Worm (Caenorhabditis elegans) whole organism, early embryonic: Measurements from ENCODE around the gene B0280.9.

Experiments used
- B0310.2 ChIP-seq: sonication (generic microtip); optimal IDR thresholded peaks from 2 replicates; lab custom pipeline; 2016; ENCODE audit warnings: mild to moderate bottlenecking, missing genetic modification characterization, missing compliant biosample characterization
- F13C5.2 ChIP-seq: sonication (generic microtip); optimal IDR thresholded peaks from 2 replicates; lab custom pipeline; 2017; ENCODE audit warnings: mild to moderate bottlenecking, missing genetic modification characterization, inconsistent platforms, missing compliant biosample characterization
- aly-1 ChIP-seq: sonication (generic microtip); optimal IDR thresholded peaks from 2 replicates; lab custom pipeline; 2016; ENCODE audit warnings: missing genetic modification characterization, missing compliant biosample characterization
- ama-1 ChIP-seq: fragments of 150-350 bp; optimal IDR thresholded peaks from 2 replicates; lab custom pipeline; 2014
- ceh-13 ChIP-seq: fragments of 200-800 bp; sonication (Bioruptor generic); optimal IDR thresholded peaks from 2 replicates; lab custom pipeline; 2018; ENCODE audit warnings: mild to moderate bottlenecking, missing genetic modification characterization, missing compliant biosample characterization
- ceh-36 ChIP-seq: sonication (generic microtip); optimal IDR thresholded peaks from 2 replicates; lab custom pipeline; 2016; ENCODE audit warnings: missing genetic modification characterization, inconsistent platforms, missing compliant biosample characterization
- ets-7 ChIP-seq: sonication (generic microtip); optimal IDR thresholded peaks from 2 replicates; lab custom pipeline; 2016; ENCODE audit warnings: missing genotype, missing genetic modification characterization, missing compliant biosample characterization
- flt-1 ChIP-seq: fragments of 200-800 bp; sonication (Bioruptor generic); IDR thresholded peaks from 2 replicates; pipeline ENCODE4 v1.3.6; 2022; ENCODE audit warnings: missing genetic modification characterization, missing compliant biosample characterization
- hmbx-1 ChIP-seq: sonication (generic microtip); optimal IDR thresholded peaks from 2 replicates; lab custom pipeline; 2016; ENCODE audit warnings: mild to moderate bottlenecking, missing genetic modification characterization, missing compliant biosample characterization
- hmg-4 ChIP-seq: fragments of 200-800 bp; sonication (Bioruptor generic); optimal IDR thresholded peaks from 2 replicates; lab custom pipeline; 2018; ENCODE audit warnings: mild to moderate bottlenecking, missing genetic modification characterization, missing compliant biosample characterization
- hnd-1 ChIP-seq: sonication (generic microtip); optimal IDR thresholded peaks from 2 replicates; lab custom pipeline; 2016; ENCODE audit warnings: missing genetic modification characterization, missing compliant biosample characterization
- pes-1 ChIP-seq: fragments of 200-800 bp; sonication (Bioruptor generic); IDR thresholded peaks from 2 replicates; pipeline ENCODE4 v1.3.6; 2022; ENCODE audit warnings: missing genetic modification reagents, missing genetic modification characterization, missing compliant biosample characterization
- scrt-1 ChIP-seq: fragments of 200-800 bp; sonication (Bioruptor generic); IDR thresholded peaks from 2 replicates; pipeline ENCODE4 v1.3.6; 2022; ENCODE audit warnings: missing genetic modification characterization, missing compliant biosample characterization
- sea-1 ChIP-seq: fragments of 200-800 bp; sonication (Bioruptor generic); conservative IDR thresholded peaks from 2 replicates; pipeline ENCODE4 v1.3.6; 2022; ENCODE audit warnings: missing genetic modification characterization, missing compliant biosample characterization
- tbx-11 ChIP-seq: fragments of 200-800 bp; sonication (Bioruptor generic); IDR thresholded peaks from 2 replicates; pipeline ENCODE4 v1.3.6; 2022; ENCODE audit warnings: missing genetic modification characterization, missing compliant biosample characterization
- tbx-37 ChIP-seq: fragments of 200-800 bp; sonication (Bioruptor generic); conservative IDR thresholded peaks from 2 replicates; pipeline ENCODE4 v1.3.6; 2022; ENCODE audit warnings: missing genetic modification reagents, missing genetic modification characterization, missing compliant biosample characterization
- tra-4 ChIP-seq: sonication (generic microtip); optimal IDR thresholded peaks from 2 replicates; lab custom pipeline; 2017; ENCODE audit warnings: missing genetic modification characterization, missing compliant biosample characterization

Gene B0280.9

ce11 chrIII:7114952-7115488 is 7.7 kb downstream of the B0280.9 start, which contains the start of gene nhr-10:
nhr-10 (minus strand) TSS chrIII:7115438.
- TF ChIP-seq tra-4 (no peak), ceh-13 (no peak), hmg-4 (GFP tag; lab: Kevin White, UChicago) (no peak), sea-1 (no peak), ama-1 (lab: Kevin White, UChicago) (no peak), pes-1 (GFP tag; lab: Robert Waterston, UW) (no peak), hmbx-1 (no peak), hnd-1 (tag; lab: Kevin White, UChicago) (no peak), ceh-36 (tag; lab: Kevin White, UChicago) (no peak), F13C5.2 (tag; lab: Kevin White, UChicago) (no peak), tbx-11 (GFP tag; lab: Robert Waterston, UW) (no peak), B0310.2 (tag; lab: Kevin White, UChicago) (no peak), ets-7 (no peak), flt-1 (GFP tag; lab: Robert Waterston, UW) (no peak), aly-1 (no peak), scrt-1 (GFP tag; lab: Robert Waterston, UW) (no peak), tbx-37 (no peak)

- TF ChIP-seq hmg-4 (GFP tag; lab: Kevin White, UChicago), result no peak
- no peak for TF ChIP-seq flt-1 (GFP tag; lab: Robert Waterston, UW)
- no peak for TF ChIP-seq ama-1 (lab: Kevin White, UChicago)
- no peak for TF ChIP-seq ceh-13
- no peak for TF ChIP-seq sea-1
- TF ChIP-seq F13C5.2 (tag; lab: Kevin White, UChicago), result no peak
- TF ChIP-seq scrt-1 (GFP tag; lab: Robert Waterston, UW), result no peak
- no peak for TF ChIP-seq ceh-36 (tag; lab: Kevin White, UChicago)
- no peak for TF ChIP-seq aly-1
Observed at ce11 chrIII:7112285-7112684, 10.4 kb downstream of the B0280.9 start.

ce11 chrIII:7111793-7112192 is 10.9 kb downstream of the B0280.9 start, which contains the start of gene B0280.7:
B0280.7 (minus strand) TSS chrIII:7111893.
- TF ChIP-seq hmg-4 (GFP tag; lab: Kevin White, UChicago) (no peak), hnd-1 (tag; lab: Kevin White, UChicago) (no peak), aly-1 (no peak), hmbx-1 (no peak), ceh-36 (tag; lab: Kevin White, UChicago) (no peak), flt-1 (GFP tag; lab: Robert Waterston, UW) (no peak)

- no peak for TF ChIP-seq F13C5.2 (tag; lab: Kevin White, UChicago)
- TF ChIP-seq ceh-36 (tag; lab: Kevin White, UChicago), result no peak
- no peak for TF ChIP-seq aly-1
- TF ChIP-seq B0310.2 (tag; lab: Kevin White, UChicago), result no peak
- no peak for TF ChIP-seq pes-1 (GFP tag; lab: Robert Waterston, UW)
- TF ChIP-seq tbx-11 (GFP tag; lab: Robert Waterston, UW), result no peak
Observed at ce11 chrIII:7107965-7108364, 14.7 kb downstream of the B0280.9 start, which contains the start of gene odd-1. odd-1 (plus strand) TSS chrIII:7108313.

- TF ChIP-seq tra-4, result no peak
- no peak for TF ChIP-seq sea-1
- TF ChIP-seq pes-1 (GFP tag; lab: Robert Waterston, UW), result no peak
- TF ChIP-seq hmbx-1, result no peak
- TF ChIP-seq B0310.2 (tag; lab: Kevin White, UChicago), result no peak
- TF ChIP-seq ets-7, result no peak
- TF ChIP-seq hnd-1 (tag; lab: Kevin White, UChicago), result no peak
- no peak for TF ChIP-seq ceh-36 (tag; lab: Kevin White, UChicago)
- TF ChIP-seq scrt-1 (GFP tag; lab: Robert Waterston, UW), result no peak
- no peak for TF ChIP-seq F13C5.2 (tag; lab: Kevin White, UChicago)
- TF ChIP-seq ceh-13, result no peak
- no peak for TF ChIP-seq hmg-4 (GFP tag; lab: Kevin White, UChicago)
- TF ChIP-seq aly-1, result no peak
- TF ChIP-seq ama-1 (lab: Kevin White, UChicago), result no peak
Observed at ce11 chrIII:7106854-7107253, 15.8 kb downstream of the B0280.9 start.

- no peak for TF ChIP-seq ets-7
- no peak for TF ChIP-seq aly-1
- no peak for TF ChIP-seq ceh-13
- no peak for TF ChIP-seq F13C5.2 (tag; lab: Kevin White, UChicago)
- TF ChIP-seq hnd-1 (tag; lab: Kevin White, UChicago), result no peak
- no peak for TF ChIP-seq sea-1
- TF ChIP-seq flt-1 (GFP tag; lab: Robert Waterston, UW), result no peak
- no peak for TF ChIP-seq tra-4
- TF ChIP-seq hmbx-1, result no peak
- TF ChIP-seq B0310.2 (tag; lab: Kevin White, UChicago), result no peak
- no peak for TF ChIP-seq scrt-1 (GFP tag; lab: Robert Waterston, UW)
- TF ChIP-seq tbx-37, result no peak
- no peak for TF ChIP-seq hmg-4 (GFP tag; lab: Kevin White, UChicago)
Observed at ce11 chrIII:7103940-7104440, 18.7 kb downstream of the B0280.9 start, which contains the start of gene cpg-2. cpg-2 (minus strand) TSS chrIII:7103990.

ce11 chrIII:7101814-7102477 is 20.7 kb downstream of the B0280.9 start:
- TF ChIP-seq tbx-11 (GFP tag; lab: Robert Waterston, UW) (no peak), ceh-36 (tag; lab: Kevin White, UChicago) (no peak), ama-1 (lab: Kevin White, UChicago) (no peak), F13C5.2 (tag; lab: Kevin White, UChicago) (no peak), tra-4 (no peak), scrt-1 (GFP tag; lab: Robert Waterston, UW) (no peak)
